Worm (Caenorhabditis elegans) whole organism, L4/young adult: ENCODE results near the gene lips-2.

ENCODE experiments used
- W03F9.2 ChIP-seq: fragments of 150-350 bp; optimal IDR thresholded peaks from 2 replicates; lab custom pipeline; 2014; ENCODE audit warnings: missing biosample characterization, missing genetic modification characterization
- dao-5 ChIP-seq: sonication (generic microtip); optimal IDR thresholded peaks from 2 replicates; lab custom pipeline; 2016; ENCODE audit warnings: missing genotype, missing genetic modification characterization, moderate library complexity, missing compliant biosample characterization
- him-1 ChIP-seq: sonication (generic microtip); optimal IDR thresholded peaks from 2 replicates; lab custom pipeline; 2016; ENCODE audit warnings: missing genotype, missing genetic modification reagents, missing genetic modification characterization, missing compliant biosample characterization

The lips-2 gene

DNA sequence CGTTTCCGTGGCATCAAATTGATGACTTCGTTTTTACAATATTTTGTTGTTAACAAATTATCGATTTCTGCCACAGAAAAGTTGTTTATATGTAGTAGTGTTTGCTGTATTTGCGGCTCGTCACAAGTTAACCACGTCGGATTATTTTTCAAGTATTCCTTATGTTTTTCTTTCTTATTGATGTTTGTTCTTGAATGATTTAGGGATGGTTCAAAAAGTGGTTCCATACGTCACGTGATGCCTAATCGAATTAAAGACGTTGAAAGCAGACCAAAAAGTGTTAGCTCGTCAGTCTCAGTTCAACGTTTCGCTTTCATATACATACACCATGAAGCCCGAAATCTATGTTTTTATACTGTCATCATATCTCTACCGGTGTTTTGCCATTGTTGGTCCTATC, at the start of gene lips-2:
Gene lips-2 (plus strand): TSS at position 301 of the 400 bp plus-strand sequence.
- TF ChIP-seq him-1 (tag; lab: Kevin White, UChicago): no peak
- no peak for TF ChIP-seq dao-5 (tag; lab: Kevin White, UChicago)
- TF ChIP-seq W03F9.2 (tag; lab: Kevin White, UChicago): no peak

DNA sequence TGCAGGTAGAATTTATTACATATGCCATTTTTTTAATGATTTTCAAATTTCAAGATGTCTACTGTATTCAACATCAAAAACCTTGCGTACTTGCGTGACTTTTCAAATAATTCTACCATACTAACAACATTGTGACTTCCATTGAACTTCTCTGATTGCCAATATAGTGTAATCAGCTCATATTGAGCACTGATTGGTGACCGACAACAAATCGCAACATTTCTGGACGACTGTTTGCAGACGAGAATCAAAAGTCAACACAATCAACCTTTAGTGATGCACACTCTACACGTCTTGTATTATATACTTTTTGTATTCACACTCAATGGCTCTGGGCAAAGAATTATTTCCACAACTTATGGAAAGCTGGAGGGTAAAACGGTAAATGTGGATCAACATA, 44.1 kb upstream of the lips-2 start, which contains the start of gene cest-3:
Gene cest-3 (plus strand): TSS at position 190 of the 400 bp plus-strand sequence.
- TF ChIP-seq dao-5 (tag; lab: Kevin White, UChicago): no peak
- TF ChIP-seq him-1 (tag; lab: Kevin White, UChicago): no peak
- no peak for TF ChIP-seq W03F9.2 (tag; lab: Kevin White, UChicago)

DNA sequence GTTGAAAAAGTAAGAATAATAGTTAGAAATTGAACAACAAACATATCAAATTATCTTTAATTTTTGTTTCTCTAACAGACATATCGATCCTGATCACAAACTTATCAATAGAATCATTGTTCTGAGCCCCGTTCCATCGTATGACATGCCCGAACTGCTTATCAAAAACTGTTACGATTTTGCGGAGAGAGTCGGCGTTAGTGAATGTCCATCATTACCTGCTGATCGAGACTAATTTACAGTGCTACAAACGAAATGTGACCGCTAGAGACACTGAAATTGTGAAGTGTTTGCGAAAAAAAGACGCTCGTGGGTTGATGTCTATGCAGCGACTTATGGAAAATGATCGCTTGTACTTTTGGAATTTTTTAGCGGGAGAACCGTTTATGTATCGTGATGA, 42.7 kb upstream of the lips-2 start:
- no peak for TF ChIP-seq him-1 (tag; lab: Kevin White, UChicago)
- no peak for TF ChIP-seq dao-5 (tag; lab: Kevin White, UChicago)
- TF ChIP-seq W03F9.2 (tag; lab: Kevin White, UChicago): no peak

DNA sequence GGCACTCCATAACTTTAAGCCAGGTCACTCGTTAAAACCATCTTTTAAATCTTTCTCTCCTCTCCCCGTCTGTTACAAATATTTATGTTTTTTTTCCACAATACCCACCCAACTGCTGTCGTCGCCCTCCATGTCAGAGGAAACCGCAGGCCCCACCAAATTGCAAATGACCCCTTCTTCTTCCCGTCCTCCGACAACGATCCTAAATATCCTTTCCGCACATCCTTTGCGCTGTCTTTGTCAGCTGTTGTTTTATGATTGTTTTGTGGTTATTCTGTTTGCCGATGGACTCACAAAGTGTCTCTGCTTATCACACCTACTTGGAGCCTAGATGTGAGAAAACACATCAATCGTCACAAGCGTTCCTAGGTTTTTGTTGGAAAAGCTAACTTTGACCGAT, 37.5 kb upstream of the lips-2 start:
- TF ChIP-seq dao-5 (tag; lab: Kevin White, UChicago) (no peak), him-1 (tag; lab: Kevin White, UChicago) (no peak), W03F9.2 (tag; lab: Kevin White, UChicago) (no peak)

DNA sequence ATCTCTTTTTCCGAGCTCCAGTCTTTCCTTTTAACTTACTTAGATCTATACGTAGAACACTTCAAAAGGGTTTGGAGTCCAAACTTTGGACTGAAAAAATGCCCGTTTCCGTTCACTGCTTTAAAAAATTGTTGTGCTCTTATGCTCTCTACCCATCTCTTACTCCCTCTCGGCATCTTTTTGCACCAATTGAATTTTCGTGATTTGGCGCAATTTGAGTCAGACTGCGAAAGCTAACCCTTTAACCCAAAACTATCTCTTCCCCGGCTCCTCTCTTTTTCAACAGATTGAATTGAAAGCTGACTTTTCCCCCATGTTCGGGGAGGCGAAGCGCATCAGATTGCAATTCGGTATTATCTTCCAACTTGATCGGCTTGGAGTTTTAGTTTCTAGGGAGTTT, 33.4 kb upstream of the lips-2 start:
- TF ChIP-seq W03F9.2 (tag; lab: Kevin White, UChicago): no peak
- TF ChIP-seq dao-5 (tag; lab: Kevin White, UChicago): no peak
- TF ChIP-seq him-1 (tag; lab: Kevin White, UChicago): no peak

DNA sequence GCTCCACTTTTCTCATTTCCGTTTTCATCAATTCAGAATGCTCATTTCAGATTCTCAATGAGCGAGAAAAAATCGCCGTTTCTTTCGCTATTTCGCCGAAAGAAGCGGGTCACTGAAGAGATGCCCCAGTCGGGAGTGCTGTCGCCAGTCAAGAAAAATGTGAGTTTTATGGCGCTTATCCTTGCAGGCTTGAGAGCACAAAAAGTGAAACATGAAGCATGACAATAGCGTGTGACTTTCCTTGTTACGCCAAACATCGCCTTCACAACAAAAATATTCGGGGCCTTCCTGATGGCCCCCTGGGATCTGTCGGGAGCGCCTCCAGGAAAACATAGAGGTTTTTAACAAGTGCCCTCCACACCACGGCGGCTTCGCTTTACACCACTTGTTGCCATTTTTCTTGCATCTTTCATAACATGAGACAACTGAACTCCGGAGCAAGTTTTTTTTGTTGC, 29.0 kb upstream of the lips-2 start, which contains the start of gene E01G6.2:
Gene E01G6.2 (plus strand): TSS at position 51 of the 455 bp plus-strand sequence.
- TF ChIP-seq him-1 (tag; lab: Kevin White, UChicago): no peak
- no peak for TF ChIP-seq W03F9.2 (tag; lab: Kevin White, UChicago)

DNA sequence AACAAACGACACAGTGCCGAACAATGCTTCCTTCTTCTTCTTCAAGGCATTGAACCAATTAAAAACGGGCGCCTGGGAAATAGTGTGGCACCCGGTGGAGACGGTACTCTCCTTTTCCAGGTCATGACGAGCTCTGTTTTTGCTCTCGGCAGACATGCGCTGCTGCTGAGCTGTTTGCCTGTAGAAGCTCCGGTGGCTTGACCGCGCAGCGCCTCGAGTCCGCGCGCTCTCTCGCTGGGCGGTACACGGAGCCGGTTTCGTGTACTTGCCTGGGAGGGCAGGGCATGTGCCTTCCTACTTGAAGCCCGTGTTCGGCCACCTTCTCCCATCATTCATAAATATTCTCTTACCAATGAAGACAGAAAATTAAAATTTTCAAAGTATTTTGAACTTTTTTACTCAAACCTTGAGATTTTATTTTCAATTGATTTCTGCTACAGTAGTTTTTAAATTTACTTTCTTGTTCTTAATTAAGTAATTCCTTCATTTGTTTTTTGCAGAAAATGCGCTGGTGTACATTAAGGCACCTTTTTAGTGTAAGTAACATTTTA, 25.1 kb upstream of the lips-2 start, which contains the start of gene E01G6.1:
Gene E01G6.1 (plus strand): TSS at position 501 of the 551 bp plus-strand sequence.
- TF ChIP-seq W03F9.2 (tag; lab: Kevin White, UChicago) (no peak), him-1 (tag; lab: Kevin White, UChicago) (no peak), dao-5 (tag; lab: Kevin White, UChicago) (no peak)

DNA sequence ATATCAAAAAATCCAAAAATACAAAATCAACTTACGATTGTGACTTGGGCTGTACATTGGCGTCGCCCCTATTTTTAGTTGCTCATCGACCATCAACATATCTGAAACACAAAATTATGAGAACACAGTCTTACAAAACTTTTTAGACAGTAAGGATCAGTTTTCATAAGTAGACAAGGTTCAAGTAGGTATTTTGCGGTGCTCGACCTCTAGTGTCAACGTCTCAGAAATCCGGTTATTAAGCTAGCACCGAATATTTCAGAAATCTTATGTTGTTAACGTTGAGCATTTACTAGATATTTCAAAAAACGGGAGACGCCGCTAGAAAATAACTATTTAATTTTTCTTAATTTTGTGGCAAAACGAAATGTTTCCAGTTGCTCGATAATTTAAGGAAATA, 14.8 kb upstream of the lips-2 start, which contains the start of gene otpl-8:
Gene otpl-8 (minus strand): TSS at position 101 of the 400 bp plus-strand sequence.
- TF ChIP-seq dao-5 (tag; lab: Kevin White, UChicago) (no peak), him-1 (tag; lab: Kevin White, UChicago) (no peak), W03F9.2 (tag; lab: Kevin White, UChicago) (no peak)

DNA sequence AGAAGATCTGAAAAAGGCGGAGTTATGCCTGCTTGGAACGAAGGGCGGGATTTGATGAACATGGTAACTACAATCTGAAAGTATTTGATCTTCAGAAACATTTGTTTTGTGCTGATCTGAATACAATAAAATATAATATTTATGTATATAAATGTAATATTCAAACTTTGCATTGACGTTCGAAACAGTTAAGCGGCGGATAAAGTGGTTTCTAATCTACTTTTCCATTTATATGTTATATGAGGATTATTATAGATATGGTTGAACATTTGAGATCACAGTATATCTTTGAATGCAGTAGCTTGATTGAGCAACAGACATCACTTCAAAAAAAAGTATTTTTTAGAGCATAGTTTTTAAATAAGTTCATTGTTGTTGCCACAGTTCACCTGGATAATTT, 11.7 kb upstream of the lips-2 start, which contains the start of gene H19J13.2:
Gene H19J13.2 (minus strand): TSS at position 101 of the 400 bp plus-strand sequence.
- TF ChIP-seq him-1 (tag; lab: Kevin White, UChicago): no peak
- no peak for TF ChIP-seq dao-5 (tag; lab: Kevin White, UChicago)
- TF ChIP-seq W03F9.2 (tag; lab: Kevin White, UChicago): no peak

DNA sequence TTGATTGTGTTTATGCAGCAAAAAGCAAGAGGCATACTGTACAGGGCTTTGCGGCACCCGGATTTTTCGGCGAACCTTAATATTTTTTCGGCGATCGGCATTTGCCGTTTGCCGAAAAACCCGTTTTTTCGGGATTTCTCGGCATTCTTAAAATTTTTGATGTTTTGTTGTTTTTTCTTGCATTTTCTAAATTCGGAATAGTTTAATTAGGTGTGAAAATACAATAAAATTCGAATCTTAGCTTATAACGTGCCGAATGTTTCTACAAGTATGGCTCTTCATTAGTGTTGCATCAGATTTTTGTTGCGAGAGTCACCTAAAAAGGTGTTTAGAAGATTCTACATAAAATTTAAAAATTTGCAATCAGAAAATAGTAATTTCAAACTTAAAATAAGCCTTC, 10.0 kb upstream of the lips-2 start, which contains the start of gene C04B4.6:
Gene C04B4.6 (minus strand): TSS at position 101 of the 400 bp plus-strand sequence.
- no peak for TF ChIP-seq him-1 (tag; lab: Kevin White, UChicago)
- no peak for TF ChIP-seq dao-5 (tag; lab: Kevin White, UChicago)
- no peak for TF ChIP-seq W03F9.2 (tag; lab: Kevin White, UChicago)

DNA sequence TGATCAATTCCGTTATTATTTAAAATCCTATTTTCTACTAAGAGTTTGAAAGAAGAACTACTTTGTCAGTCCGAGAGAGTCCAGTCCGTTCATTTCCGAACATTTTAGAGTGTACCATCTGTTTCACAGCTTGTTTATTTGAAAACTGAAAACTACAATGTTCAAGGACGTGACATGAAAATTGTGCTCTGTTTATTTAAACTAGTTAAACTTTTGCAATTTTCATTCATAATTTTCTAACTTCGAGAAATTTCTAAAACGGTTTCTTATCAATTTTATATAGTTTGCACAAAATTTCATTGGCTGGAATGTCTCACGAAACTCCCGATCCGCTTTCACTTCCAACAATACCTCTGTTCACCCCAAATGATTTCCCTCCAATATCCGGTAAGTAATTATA, 5.1 kb upstream of the lips-2 start, which contains the start of gene C04B4.1:
Gene C04B4.1 (plus strand): TSS at position 301 of the 400 bp plus-strand sequence.
- TF ChIP-seq him-1 (tag; lab: Kevin White, UChicago) (no peak), W03F9.2 (tag; lab: Kevin White, UChicago) (no peak), dao-5 (tag; lab: Kevin White, UChicago) (no peak)

DNA sequence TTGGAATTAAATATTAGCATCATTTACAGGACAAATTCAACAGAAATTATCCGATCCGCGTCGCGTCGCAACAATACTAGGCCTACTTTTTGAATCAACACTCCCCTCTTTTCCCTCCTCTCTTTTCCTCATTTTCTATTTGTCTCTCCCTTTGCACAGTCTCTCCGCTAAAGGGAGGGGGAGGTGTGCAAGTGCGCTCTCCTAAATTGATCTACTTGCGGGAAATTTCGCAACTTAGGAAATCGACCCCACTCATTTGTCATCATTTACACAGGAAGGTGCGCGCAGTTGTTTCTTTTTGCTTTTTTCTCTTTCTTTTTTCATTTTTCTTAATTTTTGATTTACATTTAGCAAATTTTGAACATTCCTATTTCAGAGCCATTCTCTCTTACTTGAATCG, 2.7 kb upstream of the lips-2 start, which contains the start of gene C04B4.2:
Gene C04B4.2 (plus strand): TSS at position 371 of the 400 bp plus-strand sequence.
- TF ChIP-seq him-1 (tag; lab: Kevin White, UChicago): no peak
- no peak for TF ChIP-seq W03F9.2 (tag; lab: Kevin White, UChicago)
- no peak for TF ChIP-seq dao-5 (tag; lab: Kevin White, UChicago)

DNA sequence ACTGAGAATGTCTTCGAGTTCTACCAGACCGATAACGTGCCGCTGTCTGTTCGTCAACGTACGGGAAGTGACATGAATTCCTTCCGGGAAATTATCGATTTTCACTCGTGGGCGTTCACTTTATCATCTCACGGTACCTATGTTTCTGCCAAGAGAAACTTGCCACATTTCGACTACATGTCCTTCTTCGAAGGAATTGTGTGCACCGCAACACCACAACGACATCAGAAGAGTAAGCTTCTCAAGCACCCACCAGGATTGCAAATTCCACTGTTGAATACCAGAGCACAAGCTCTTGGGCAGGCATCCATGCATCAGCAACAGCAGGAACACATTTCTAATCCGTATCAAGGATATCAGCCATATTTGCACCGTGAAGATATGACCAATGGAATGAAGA, 1.4 kb upstream of the lips-2 start:
- TF ChIP-seq dao-5 (tag; lab: Kevin White, UChicago) (no peak), him-1 (tag; lab: Kevin White, UChicago) (no peak), W03F9.2 (tag; lab: Kevin White, UChicago) (no peak)
